Fruit fly (Drosophila melanogaster) whole organism, embryonic: ENCODE results near the gene NELF-B.

Experiments
- Asciz ChIP-seq: fragments of 200-800 bp; sonication (Bioruptor generic); optimal IDR thresholded peaks from 2 replicates; lab custom pipeline; 2017; ENCODE audit warnings: missing biosample characterization, mild to moderate bottlenecking, missing genetic modification characterization, missing genetic modification reagents
- Atf-2 ChIP-seq: fragments of 200-800 bp; sonication (Bioruptor generic); optimal IDR thresholded peaks from 2 replicates; lab custom pipeline; 2016; ENCODE audit warnings: missing biosample characterization, missing genetic modification characterization
- CG11504 ChIP-seq: fragments of 200-800 bp; sonication (Bioruptor generic); optimal IDR thresholded peaks from 3 replicates; lab custom pipeline; 2019; ENCODE audit warnings: missing biosample characterization, mild to moderate bottlenecking, missing genetic modification characterization, moderate library complexity
- CG12769 ChIP-seq: fragments of 200-800 bp; sonication (Bioruptor generic); optimal IDR thresholded peaks from 2 replicates; lab custom pipeline; 2019; ENCODE audit warnings: missing biosample characterization, mild to moderate bottlenecking, missing genetic modification characterization, moderate library complexity
- CG13123 ChIP-seq: fragments of 200-800 bp; sonication (Bioruptor generic); optimal IDR thresholded peaks from 2 replicates; lab custom pipeline; 2016; ENCODE audit warnings: missing biosample characterization, missing genetic modification characterization
- CG16813 ChIP-seq: fragments of 200-800 bp; sonication (Bioruptor generic); IDR thresholded peaks from 3 replicates; pipeline ENCODE4 v1.3.6; 2022; ENCODE audit warnings: missing biosample characterization, missing genetic modification characterization; ENCODE audit not compliant: partially characterized antibody
- CG2120 ChIP-seq: fragments of 200-800 bp; sonication (Bioruptor generic); optimal IDR thresholded peaks from 3 replicates; lab custom pipeline; 2016; ENCODE audit warnings: missing biosample characterization, missing genetic modification characterization
- CG30020 ChIP-seq: fragments of 200-800 bp; optimal IDR thresholded peaks from 2 replicates; lab custom pipeline; 2019; ENCODE audit warnings: missing biosample characterization, mild to moderate bottlenecking, missing genetic modification characterization, moderate library complexity
- CG33213 ChIP-seq: fragments of 200-800 bp; sonication (Bioruptor generic); optimal IDR thresholded peaks from 3 replicates; lab custom pipeline; 2016; ENCODE audit warnings: missing biosample characterization, missing genetic modification characterization
- CG34224 ChIP-seq: fragments of 200-800 bp; sonication (Bioruptor generic); IDR thresholded peaks from 3 replicates; pipeline ENCODE4 v1.3.6; 2022; ENCODE audit warnings: missing biosample characterization, missing genetic modification characterization; ENCODE audit not compliant: partially characterized antibody
- CG3847 ChIP-seq: fragments of 200-800 bp; sonication (Bioruptor generic); IDR thresholded peaks from 2 replicates; pipeline ENCODE4 v1.3.6; 2022; ENCODE audit warnings: missing biosample characterization, missing genetic modification characterization
- CG43689 ChIP-seq: fragments of 200-800 bp; sonication (Bioruptor generic); IDR thresholded peaks from 2 replicates; pipeline ENCODE4 v1.3.6; 2022; ENCODE audit warnings: missing biosample characterization, missing genetic modification characterization
- CG4617 ChIP-seq: fragments of 200-800 bp; sonication (Bioruptor generic); optimal IDR thresholded peaks from 3 replicates; lab custom pipeline; 2016; ENCODE audit warnings: missing biosample characterization, missing genetic modification characterization, borderline replicate concordance
- CG6791 ChIP-seq: fragments of 200-800 bp; sonication (Bioruptor generic); IDR thresholded peaks from 3 replicates; pipeline ENCODE4 v1.3.6; 2022; ENCODE audit warnings: missing biosample characterization, missing genetic modification characterization; ENCODE audit not compliant: partially characterized antibody
- CG7357 ChIP-seq: fragments of 200-800 bp; sonication (Bioruptor generic); IDR thresholded peaks from 3 replicates; pipeline ENCODE4 v1.3.6; 2022; ENCODE audit warnings: missing biosample characterization, missing genetic modification characterization
- Deaf1 ChIP-seq: fragments of 200-800 bp; optimal IDR thresholded peaks from 3 replicates; lab custom pipeline; 2019; ENCODE audit warnings: missing biosample characterization, mild to moderate bottlenecking, missing genetic modification characterization, moderate library complexity
- Dref ChIP-seq: fragments of 200-800 bp; sonication (Bioruptor generic); IDR thresholded peaks from 2 replicates; pipeline ENCODE4 v1.3.6; 2022; ENCODE audit warnings: missing biosample characterization, missing genetic modification characterization
- E2f2 ChIP-seq: fragments of 200-800 bp; sonication (Bioruptor generic); IDR thresholded peaks from 2 replicates; pipeline ENCODE4 v1.3.6; 2022; ENCODE audit warnings: missing biosample characterization, missing genetic modification characterization
- Ets65A ChIP-seq: fragments of 200-800 bp; sonication (Bioruptor generic); peaks from one replicate; lab custom pipeline; 2016; ENCODE audit warnings: missing biosample characterization, missing genetic modification characterization
- Fer2 ChIP-seq: fragments of 200-800 bp; sonication (Bioruptor generic); optimal IDR thresholded peaks from 2 replicates; lab custom pipeline; 2018; ENCODE audit warnings: missing biosample characterization, mild to moderate bottlenecking, missing genetic modification characterization, moderate library complexity
- GATAe ChIP-seq: fragments of 200-800 bp; sonication (Bioruptor generic); conservative IDR thresholded peaks from 2 replicates; pipeline ENCODE4 v1.3.6; 2022; ENCODE audit warnings: missing biosample characterization, missing genetic modification characterization
- H15 ChIP-seq: fragments of 200-800 bp; sonication (Bioruptor generic); IDR thresholded peaks from 3 replicates; pipeline ENCODE4 v1.3.6; 2022; ENCODE audit warnings: missing biosample characterization, missing genetic modification characterization
- Hey ChIP-seq: fragments of 200-800 bp; sonication (Bioruptor generic); optimal IDR thresholded peaks from 3 replicates; lab custom pipeline; 2018; ENCODE audit warnings: missing biosample characterization, mild to moderate bottlenecking, missing genetic modification characterization
- MTF-1 ChIP-seq: fragments of 200-800 bp; sonication (Bioruptor generic); optimal IDR thresholded peaks from 2 replicates; lab custom pipeline; 2018; ENCODE audit warnings: missing biosample characterization, mild to moderate bottlenecking, missing genetic modification characterization, borderline replicate concordance
- Nf-YA ChIP-seq: fragments of 200-800 bp; sonication (Bioruptor generic); IDR thresholded peaks from 2 replicates; pipeline ENCODE4 v1.3.6; 2022; ENCODE audit warnings: missing biosample characterization, missing genetic modification characterization
- Nf-YC ChIP-seq: fragments of 200-800 bp; optimal IDR thresholded peaks from 3 replicates; lab custom pipeline; 2019; ENCODE audit warnings: missing biosample characterization, mild to moderate bottlenecking, missing genetic modification characterization, moderate library complexity
- Sox100B ChIP-seq: fragments of 200-800 bp; sonication (Bioruptor generic); optimal IDR thresholded peaks from 3 replicates; lab custom pipeline; 2018; ENCODE audit warnings: missing biosample characterization, mild to moderate bottlenecking, missing genetic modification characterization
- Sry-δ ChIP-seq: fragments of 200-800 bp; sonication (Bioruptor generic); optimal IDR thresholded peaks from 2 replicates; lab custom pipeline; 2016; ENCODE audit warnings: missing biosample characterization, missing genetic modification characterization
- Tbp ChIP-seq: fragments of >200 bp; optimal IDR thresholded peaks from 2 replicates; lab custom pipeline; 2018; ENCODE audit warnings: missing biosample characterization, missing genetic modification characterization
- YL-1 ChIP-seq: fragments of 200-800 bp; sonication (Bioruptor generic); optimal IDR thresholded peaks from 3 replicates; lab custom pipeline; 2017; ENCODE audit warnings: missing biosample characterization, mild to moderate bottlenecking, missing genetic modification characterization
- aop ChIP-seq: fragments of 200-800 bp; sonication (Bioruptor generic); IDR thresholded peaks from 2 replicates; pipeline ENCODE4 v1.3.6; 2022; ENCODE audit warnings: missing biosample characterization, missing genetic modification characterization
- ato ChIP-seq: fragments of 200-800 bp; sonication (Bioruptor generic); IDR thresholded peaks from 2 replicates; pipeline ENCODE4 v1.3.6; 2022; ENCODE audit warnings: missing biosample characterization, missing genetic modification characterization; ENCODE audit not compliant: partially characterized antibody
- chinmo ChIP-seq: fragments of 200-800 bp; sonication (Bioruptor generic); IDR thresholded peaks from 4 replicates; pipeline ENCODE4 v1.3.6; 2022; ENCODE audit warnings: missing biosample characterization, missing genetic modification characterization; ENCODE audit not compliant: partially characterized antibody
- corto ChIP-seq: fragments of 200-800 bp; sonication (Bioruptor generic); optimal IDR thresholded peaks from 2 replicates; lab custom pipeline; 2016; ENCODE audit warnings: missing biosample characterization, mild to moderate bottlenecking, missing genetic modification characterization, moderate library complexity
- disco-r ChIP-seq: fragments of 200-800 bp; sonication (Bioruptor generic); optimal IDR thresholded peaks from 2 replicates; lab custom pipeline; 2016; ENCODE audit warnings: missing biosample characterization, missing genetic modification characterization
- dmrt99B ChIP-seq: fragments of 200-800 bp; sonication (Bioruptor generic); optimal IDR thresholded peaks from 2 replicates; lab custom pipeline; 2018; ENCODE audit warnings: missing biosample characterization, mild to moderate bottlenecking, missing genetic modification characterization, moderate library complexity
- eve ChIP-seq, 2 experiments: fragments of >200 bp; optimal IDR thresholded peaks; 2 replicates each; lab custom pipeline; 2017; ENCODE audit warnings: missing biosample characterization in 2 of 2, missing genetic modification characterization in 2 of 2
- gem ChIP-seq: fragments of 200-800 bp; sonication (Bioruptor generic); optimal IDR thresholded peaks from 2 replicates; lab custom pipeline; 2019; ENCODE audit warnings: missing biosample characterization, mild to moderate bottlenecking, missing genetic modification characterization, moderate library complexity
- grn ChIP-seq: fragments of 200-800 bp; sonication (Bioruptor generic); optimal IDR thresholded peaks from 3 replicates; lab custom pipeline; 2017; ENCODE audit warnings: missing biosample characterization, missing genetic modification characterization
- gt ChIP-seq: fragments of 200-800 bp; sonication (Bioruptor generic); IDR thresholded peaks from 2 replicates; pipeline ENCODE4 v1.3.6; 2022; ENCODE audit warnings: missing biosample characterization, missing genetic modification characterization
- hb ChIP-seq: fragments of 200-800 bp; sonication (Bioruptor generic); IDR thresholded peaks from 3 replicates; pipeline ENCODE4 v1.3.6; 2022; ENCODE audit warnings: missing biosample characterization, missing genetic modification characterization; ENCODE audit not compliant: partially characterized antibody
- her ChIP-seq: fragments of 200-800 bp; sonication (Bioruptor generic); optimal IDR thresholded peaks from 2 replicates; lab custom pipeline; 2016; ENCODE audit warnings: missing biosample characterization, missing genetic modification characterization
- inv ChIP-seq: fragments of 200-800 bp; sonication (Bioruptor generic); IDR thresholded peaks from 2 replicates; pipeline ENCODE4 v1.3.6; 2022; ENCODE audit warnings: missing biosample characterization, missing genetic modification characterization; ENCODE audit not compliant: partially characterized antibody
- lbe ChIP-seq: fragments of 200-800 bp; sonication (Bioruptor generic); optimal IDR thresholded peaks from 2 replicates; lab custom pipeline; 2016; ENCODE audit warnings: missing biosample characterization, mild to moderate bottlenecking, missing genetic modification characterization
- lilli ChIP-seq: fragments of 200-800 bp; sonication (Bioruptor generic); optimal IDR thresholded peaks from 3 replicates; lab custom pipeline; 2016; ENCODE audit warnings: missing biosample characterization, missing genetic modification characterization
- nerfin-2 ChIP-seq: fragments of 200-800 bp; sonication (Bioruptor generic); IDR thresholded peaks from 2 replicates; pipeline ENCODE4 v1.3.6; 2022; ENCODE audit warnings: missing biosample characterization, missing genetic modification characterization; ENCODE audit not compliant: partially characterized antibody
- nmo ChIP-seq: fragments of 200-800 bp; sonication (Bioruptor generic); optimal IDR thresholded peaks from 2 replicates; lab custom pipeline; 2018; ENCODE audit warnings: missing biosample characterization, mild to moderate bottlenecking, missing genetic modification characterization, moderate library complexity
- p53 ChIP-seq: fragments of 200-800 bp; sonication (Bioruptor generic); optimal IDR thresholded peaks from 2 replicates; lab custom pipeline; 2016; ENCODE audit warnings: missing biosample characterization, missing genetic modification characterization
- row ChIP-seq: fragments of 200-800 bp; sonication (Bioruptor generic); IDR thresholded peaks from 3 replicates; pipeline ENCODE4 v1.3.6; 2022; ENCODE audit warnings: missing biosample characterization, missing genetic modification characterization
- sd ChIP-seq: fragments of 200-800 bp; sonication (Bioruptor generic); optimal IDR thresholded peaks from 3 replicates; lab custom pipeline; 2018; ENCODE audit warnings: missing biosample characterization, mild to moderate bottlenecking, missing genetic modification characterization, moderate library complexity
- ssp ChIP-seq: fragments of 200-800 bp; sonication (Bioruptor generic); IDR thresholded peaks from 2 replicates; pipeline ENCODE4 v1.3.6; 2022; ENCODE audit warnings: missing biosample characterization, missing genetic modification characterization

Gene NELF-B

dm6 chrX:7721905-7722304, 6.3 kb downstream of the NELF-B start, which contains the start of gene Hira (continued):
- no peak for TF ChIP-seq disco-r (GFP tag; lab: Kevin White, UChicago)
- TF ChIP-seq p53, result no peak
- TF ChIP-seq dmrt99B (tag; lab: Kevin White, UChicago), result no peak
- TF ChIP-seq Atf-2, result no peak
- peak; percentile 30; the same call in 1 of the 3 replicates for TF ChIP-seq row (GFP tag; lab: Robert Waterston, UW)
- TF ChIP-seq GATAe, result no peak
- no peak for TF ChIP-seq Nf-YA
- TF ChIP-seq Nf-YC, result peak; percentile 27
- TF ChIP-seq CG30020 (tag; lab: Kevin White, UChicago), result no peak
- TF ChIP-seq CG12769 (tag; lab: Kevin White, UChicago), result no peak
- TF ChIP-seq MTF-1 (GFP tag; lab: Kevin White, UChicago), result no peak
- no peak for TF ChIP-seq aop (GFP tag; lab: Robert Waterston, UW)
- TF ChIP-seq Deaf1 (tag; lab: Kevin White, UChicago), result no peak
- TF ChIP-seq CG16813 (GFP tag; lab: Robert Waterston, UW), result peak; percentile 84
- TF ChIP-seq her, result peak; percentile 9
- TF ChIP-seq E2f2, result peak; percentile 97
- TF ChIP-seq Dref, result peak; percentile 93
- TF ChIP-seq nmo (GFP tag; lab: Kevin White, UChicago), result peak; percentile 6
- peak; percentile 93 for TF ChIP-seq CG6791
- TF ChIP-seq Asciz (GFP tag; lab: Kevin White, UChicago), result no peak
- TF ChIP-seq H15 (GFP tag; lab: Robert Waterston, UW), result no peak
- peak; percentile 16 for TF ChIP-seq CG4617 (GFP tag; lab: Kevin White, UChicago)
- TF ChIP-seq CG3847 (GFP tag; lab: Robert Waterston, UW), result no peak
- TF ChIP-seq CG2120 (GFP tag; lab: Kevin White, UChicago), result peak; percentile 9
- TF ChIP-seq ssp (GFP tag; lab: Robert Waterston, UW), result no peak
- no peak for TF ChIP-seq Fer2 (tag; lab: Kevin White, UChicago)
- TF ChIP-seq nerfin-2 (GFP tag; lab: Robert Waterston, UW), result peak; percentile 89
- no peak for TF ChIP-seq gem
- TF ChIP-seq Sry-δ (GFP tag; lab: Kevin White, UChicago), result peak; percentile 87
- TF ChIP-seq CG34224 (GFP tag; lab: Robert Waterston, UW), result peak; percentile 91
- TF ChIP-seq Tbp (GFP tag; lab: Kevin White, UChicago), result no peak
- no peak for TF ChIP-seq CG13123 (GFP tag; lab: Kevin White, UChicago)
- TF ChIP-seq corto, result no peak
- TF ChIP-seq YL-1 (GFP tag; lab: Kevin White, UChicago), result peak; percentile 1
- TF ChIP-seq ato (GFP tag; lab: Robert Waterston, UW), result peak; percentile 90
- TF ChIP-seq CG7357 (GFP tag; lab: Robert Waterston, UW), result no peak
- no peak for TF ChIP-seq sd (tag; lab: Kevin White, UChicago)
- TF ChIP-seq CG11504 (tag; lab: Kevin White, UChicago), result no peak
- TF ChIP-seq CG33213 (GFP tag; lab: Kevin White, UChicago), result peak; percentile 44
- TF ChIP-seq chinmo, result peak; percentile 96
- TF ChIP-seq CG43689 (GFP tag; lab: Robert Waterston, UW), result no peak
- TF ChIP-seq inv (GFP tag; lab: Robert Waterston, UW), result peak; percentile 70
- peak; percentile 98 for TF ChIP-seq grn (GFP tag; lab: Kevin White, UChicago)
- TF ChIP-seq gt (GFP tag; lab: Robert Waterston, UW), result no peak
- no peak for TF ChIP-seq Sox100B (GFP tag; lab: Kevin White, UChicago)
- TF ChIP-seq lbe (GFP tag; lab: Kevin White, UChicago), result peak; percentile 30
- TF ChIP-seq lilli (GFP tag; lab: Kevin White, UChicago), result peak; percentile 8
- TF ChIP-seq hb (GFP tag; lab: Robert Waterston, UW), result peak; percentile 82
- no peak for TF ChIP-seq eve (GFP tag; optimal IDR thresholded peaks at IDR 0.05; lab: Kevin White, UChicago)
- TF ChIP-seq Hey (tag; lab: Kevin White, UChicago), result no peak
- no peak for TF ChIP-seq Ets65A (GFP tag; lab: Kevin White, UChicago)
